Worm (Caenorhabditis elegans) whole organism, midembryonic: Measurements from ENCODE around the gene ZK742.7.

Experiments
- T22C8.4 ChIP-seq: fragments of 200-800 bp; sonication (Bioruptor generic); IDR thresholded peaks from 2 replicates; pipeline ENCODE4 v1.3.6; 2022; ENCODE audit warnings: missing genetic modification characterization, missing compliant biosample characterization
- ztf-29 ChIP-seq: fragments of 200-800 bp; sonication (Bioruptor generic); IDR thresholded peaks from 2 replicates; pipeline ENCODE4 v1.3.6; 2022; ENCODE audit warnings: missing genetic modification reagents, missing genetic modification characterization, missing compliant biosample characterization

- TF ChIP-seq ztf-29 (GFP tag; lab: Robert Waterston, UW) (no peak), T22C8.4 (GFP tag; lab: Robert Waterston, UW) (0 out of 2 replicates have a peak, but pooled peaks have one; percentile 33)
Measured at ce11 chrV:7804064-7804800, 6.1 kb downstream of the ZK742.7 start, which contains the start of gene uvs-1.
